Fruit fly (Drosophila melanogaster) whole organism, wandering third instar larva: ENCODE data around the gene TyrR.

Source experiments
- Dif ChIP-seq: fragments of 200-275, 200-300 bp; sonication (Bioruptor generic); optimal IDR thresholded peaks from 2 replicates; lab custom pipeline; 2018; ENCODE audit warnings: missing biosample characterization, missing genetic modification characterization; ENCODE audit not compliant: partially characterized antibody
- Hr78 ChIP-seq: fragments of >200 bp; optimal IDR thresholded peaks from 2 replicates; lab custom pipeline; 2017; ENCODE audit warnings: missing biosample characterization, missing genetic modification characterization
- Mio ChIP-seq: sonication (Bioruptor generic); optimal IDR thresholded peaks from 2 replicates; lab custom pipeline; 2016; ENCODE audit warnings: missing biosample characterization, missing genetic modification characterization
- N ChIP-seq: fragments of >200 bp; optimal IDR thresholded peaks from 2 replicates; lab custom pipeline; 2018; ENCODE audit warnings: missing biosample characterization, missing external identifiers, missing genetic modification characterization
- dsf ChIP-seq: sonication (Bioruptor generic); optimal IDR thresholded peaks from 2 replicates; lab custom pipeline; 2016; ENCODE audit warnings: missing biosample characterization, missing genetic modification characterization, borderline replicate concordance

DNA sequence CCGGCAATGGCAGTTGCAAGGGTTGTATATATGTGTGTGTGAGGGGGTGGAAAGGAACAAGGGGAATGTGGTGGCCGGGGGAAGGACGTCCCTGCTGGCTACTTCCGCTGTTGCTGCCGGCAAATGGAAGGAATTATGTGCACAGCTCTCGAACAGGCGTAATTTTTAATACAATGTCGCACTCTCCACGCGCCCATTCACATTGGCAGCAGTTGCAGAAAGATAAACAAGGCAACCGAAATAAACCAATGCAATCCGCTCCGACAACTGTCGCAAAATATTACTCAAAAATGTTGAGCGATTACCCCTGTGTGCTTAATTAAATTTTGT is 51.4 kb downstream of the TyrR start:
- no peak for TF ChIP-seq N (GFP tag; lab: Kevin White, UChicago)
- no peak for TF ChIP-seq Mio (GFP tag; lab: Kevin White, UChicago)
- TF ChIP-seq dsf = no peak
- peak; percentile 2 for TF ChIP-seq Dif (GFP tag; lab: Kevin White, UChicago)
- TF ChIP-seq Hr78 = no peak
